Worm (Caenorhabditis elegans): ENCODE results near the gene cutl-19.
"Not testable (repeated sequence)": the region's sequence is repeated elsewhere in the genome, so short reads cannot be mapped to it uniquely, and the experiment has no call there.

DNA sequence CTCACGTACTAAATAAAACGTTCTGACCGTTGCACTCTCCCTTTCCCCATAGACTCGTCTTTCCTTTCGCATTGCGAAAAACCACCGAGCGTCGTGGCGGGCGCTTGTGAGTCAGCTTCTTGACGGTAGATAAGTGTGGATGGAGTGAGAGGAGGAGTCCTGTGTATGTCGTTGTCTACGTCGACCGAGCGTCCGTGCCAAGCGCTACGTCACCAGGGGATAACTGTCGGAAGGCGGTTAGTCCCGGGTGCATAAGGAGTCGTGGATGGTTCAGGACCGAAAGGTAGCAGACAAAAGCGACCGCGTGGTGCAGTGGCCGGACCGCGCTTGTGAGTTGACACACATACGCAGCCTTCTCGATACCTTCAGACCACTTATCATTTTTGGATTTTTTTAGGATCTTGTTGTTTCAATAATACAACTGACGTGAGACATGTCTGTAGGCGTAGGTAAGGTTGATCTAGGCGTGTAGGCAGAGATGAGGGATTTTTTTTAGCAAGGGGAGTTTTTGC lies 6.2 kb downstream of the cutl-19 start:
- TF ChIP-seq him-1 (tag; optimal IDR thresholded peaks at IDR 0.05), result not testable (repeated sequence)
- TF ChIP-seq W03F9.2 (tag; optimal IDR thresholded peaks at IDR 0.05), result peak; percentile 46
